Worm (Caenorhabditis elegans) whole organism, late embryonic: Measurements from ENCODE around the gene col-186.

Experiments
- F13H6.1 ChIP-seq: sonication (generic microtip); optimal IDR thresholded peaks from 2 replicates; lab custom pipeline; 2016; ENCODE audit warnings: missing genetic modification characterization, missing compliant biosample characterization
- ahr-1 ChIP-seq: sonication (generic microtip); optimal IDR thresholded peaks from 2 replicates; lab custom pipeline; 2016; ENCODE audit warnings: missing genetic modification characterization, missing compliant biosample characterization
- dmd-4 ChIP-seq: sonication (generic microtip); optimal IDR thresholded peaks from 2 replicates; lab custom pipeline; 2016; ENCODE audit warnings: borderline replicate concordance, missing genetic modification characterization, missing compliant biosample characterization
- npax-4 ChIP-seq: sonication (generic microtip); optimal IDR thresholded peaks from 2 replicates; lab custom pipeline; 2016; ENCODE audit warnings: missing genetic modification characterization, missing compliant biosample characterization
- rnt-1 ChIP-seq: sonication (generic microtip); optimal IDR thresholded peaks from 2 replicates; lab custom pipeline; 2016; ENCODE audit warnings: missing genetic modification characterization, missing compliant biosample characterization
- tbx-7 ChIP-seq: sonication (generic microtip); optimal IDR thresholded peaks from 2 replicates; lab custom pipeline; 2016; ENCODE audit warnings: missing genotype, missing genetic modification characterization, missing compliant biosample characterization
- unc-55 ChIP-seq: sonication (generic microtip); optimal IDR thresholded peaks from 2 replicates; lab custom pipeline; 2017; ENCODE audit warnings: missing biosample characterization, missing genetic modification reagents, missing genetic modification characterization

- no peak for TF ChIP-seq rnt-1 (tag; lab: Kevin White, UChicago)
- no peak for TF ChIP-seq dmd-4 (tag; lab: Kevin White, UChicago)
- TF ChIP-seq tbx-7 (tag; lab: Kevin White, UChicago), result no peak
- TF ChIP-seq F13H6.1 (tag; lab: Kevin White, UChicago), result no peak
- no peak for TF ChIP-seq ahr-1
- TF ChIP-seq npax-4 (tag; lab: Kevin White, UChicago), result no peak
- TF ChIP-seq unc-55 (GFP tag; lab: Kevin White, UChicago), result no peak
Measured at ce11 chrX:15943709-15944108, 7.6 kb upstream of the col-186 start, which contains the start of gene mec-5.
